Worm (Caenorhabditis elegans): ENCODE results near the gene Y49A3A.4.

DNA sequence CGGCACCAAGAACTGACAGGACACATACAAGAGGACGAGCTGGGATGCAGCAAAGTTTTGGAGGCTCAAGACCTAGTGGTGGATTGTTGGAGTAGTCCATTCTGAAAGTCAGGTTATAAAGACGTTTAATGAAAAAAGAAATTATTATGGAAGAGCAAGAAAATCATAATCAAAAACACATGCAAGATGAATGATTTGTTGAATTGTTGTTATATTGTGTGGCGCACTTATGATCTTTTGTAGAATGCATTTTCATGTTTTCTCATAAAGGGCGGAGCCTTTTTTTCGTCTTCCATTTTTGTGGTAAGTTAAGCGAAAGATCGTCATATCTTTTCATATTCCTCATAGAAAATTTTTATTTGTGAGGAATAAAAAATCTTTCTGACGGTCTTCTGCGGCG is 42.2 kb downstream of the Y49A3A.4 start, which contains the start of gene F47B8.2:
- TF ChIP-seq fkh-10 (GFP tag; optimal IDR thresholded peaks at IDR 0.05) (no peak), lin-13 (GFP tag; optimal IDR thresholded peaks at IDR 0.05) (no peak), aha-1 (tag) (no peak), aly-2 (tag; optimal IDR thresholded peaks at IDR 0.05) (no peak)
